Worm (Caenorhabditis elegans): ENCODE measurements around the gene npa-1.

ce11 chrV:7027055-7027454 is 48.5 kb upstream of the npa-1 start, which contains the start of gene F20A1.6:
- TF ChIP-seq elt-1 (tag; optimal IDR thresholded peaks at IDR 0.05) (no peak), zag-1 (tag; optimal IDR thresholded peaks at IDR 0.05) (no peak), ZK546.5 (tag; optimal IDR thresholded peaks at IDR 0.05) (no peak), ztf-11 (tag; optimal IDR thresholded peaks at IDR 0.05) (no peak), sea-2 (GFP tag; optimal IDR thresholded peaks at IDR 0.05) (no peak), pqm-1 (tag; optimal IDR thresholded peaks at IDR 0.05) (no peak), ceh-82 (tag; optimal IDR thresholded peaks at IDR 0.05) (no peak), unc-62 (GFP tag; optimal IDR thresholded peaks at IDR 0.05) (no peak), lsy-12 (tag; optimal IDR thresholded peaks at IDR 0.05) (no peak), mdl-1 (tag; optimal IDR thresholded peaks at IDR 0.05) (no peak), ama-1 (optimal IDR thresholded peaks at IDR 0.05) (no peak), elt-3 (tag; optimal IDR thresholded peaks at IDR 0.05) (no peak), aly-2 (tag; optimal IDR thresholded peaks at IDR 0.05) (no peak)
